Fruit fly (Drosophila melanogaster) whole organism, adult: Measurements from ENCODE around the gene RpS19b.

Source experiments
- CG11617 ChIP-seq: fragments of 200-800 bp; sonication (Bioruptor generic); optimal IDR thresholded peaks from 2 replicates; lab custom pipeline; 2017; ENCODE audit warnings: mild to moderate bottlenecking, missing biosample characterization, missing genetic modification reagents, missing genetic modification characterization
- CG12768 ChIP-seq: fragments of 200-800 bp; sonication (Bioruptor generic); optimal IDR thresholded peaks from 2 replicates; lab custom pipeline; 2017; ENCODE audit warnings: missing biosample characterization, missing genetic modification characterization, mild to moderate bottlenecking, moderate library complexity, missing genetic modification reagents
- CG14711 ChIP-seq: fragments of 200-800 bp; sonication (Bioruptor generic); optimal IDR thresholded peaks from 2 replicates; lab custom pipeline; 2018; ENCODE audit warnings: missing biosample characterization, mild to moderate bottlenecking, missing genetic modification characterization, moderate library complexity
- CG1620 ChIP-seq: fragments of 200-800 bp; sonication (Bioruptor generic); optimal IDR thresholded peaks from 2 replicates; lab custom pipeline; 2016; ENCODE audit warnings: missing biosample characterization, missing genetic modification characterization
- CG33017 ChIP-seq: fragments of 200-800 bp; sonication (Bioruptor generic); optimal IDR thresholded peaks from 2 replicates; lab custom pipeline; 2018; ENCODE audit warnings: missing biosample characterization, mild to moderate bottlenecking, missing genetic modification characterization, moderate library complexity
- CG5204 ChIP-seq: fragments of 200-800 bp; sonication (Bioruptor generic); optimal IDR thresholded peaks from 2 replicates; lab custom pipeline; 2016; ENCODE audit warnings: missing biosample characterization, missing genetic modification characterization
- CG7045 ChIP-seq: fragments of 200-800 bp; sonication (Bioruptor generic); optimal IDR thresholded peaks from 2 replicates; lab custom pipeline; 2017; ENCODE audit warnings: missing biosample characterization, mild to moderate bottlenecking, missing genetic modification characterization
- CG7101 ChIP-seq: fragments of 200-800 bp; sonication (Bioruptor generic); optimal IDR thresholded peaks from 2 replicates; lab custom pipeline; 2018; ENCODE audit warnings: missing biosample characterization, mild to moderate bottlenecking, missing genetic modification characterization, moderate library complexity
- Clk ChIP-seq: fragments of 200-800 bp; sonication (Bioruptor generic); optimal IDR thresholded peaks from 2 replicates; lab custom pipeline; 2017; ENCODE audit warnings: missing biosample characterization, missing genetic modification characterization
- Crg-1 ChIP-seq: fragments of 200-800 bp; sonication (Bioruptor generic); optimal IDR thresholded peaks from 2 replicates; lab custom pipeline; 2016; ENCODE audit warnings: missing biosample characterization, missing genetic modification characterization
- Hr96 ChIP-seq: fragments of 200-800 bp; sonication (Bioruptor generic); optimal IDR thresholded peaks from 2 replicates; lab custom pipeline; 2016; ENCODE audit warnings: missing biosample characterization, missing genetic modification characterization
- Mnt ChIP-seq: fragments of 200-800 bp; sonication (Bioruptor generic); optimal IDR thresholded peaks from 2 replicates; lab custom pipeline; 2016; ENCODE audit warnings: missing biosample characterization, mild to moderate bottlenecking, missing genetic modification characterization
- bab1 ChIP-seq: fragments of 200-800 bp; sonication (Bioruptor generic); optimal IDR thresholded peaks from 3 replicates; lab custom pipeline; 2019; ENCODE audit warnings: missing biosample characterization, mild to moderate bottlenecking, missing genetic modification characterization, moderate library complexity
- cic ChIP-seq: fragments of 200-800 bp; sonication (Bioruptor generic); optimal IDR thresholded peaks from 2 replicates; lab custom pipeline; 2017; ENCODE audit warnings: missing biosample characterization, mild to moderate bottlenecking, missing genetic modification characterization, moderate library complexity
- cnc ChIP-seq, 2 experiments: fragments of >200 bp; optimal IDR thresholded peaks; 2 replicates each; lab custom pipeline; 2017
- kay ChIP-seq: fragments of 200-800 bp; sonication (Bioruptor generic); peaks from one replicate; lab custom pipeline; 2016; ENCODE audit warnings: missing biosample characterization, missing genetic modification characterization, borderline replicate concordance
- ovo ChIP-seq: fragments of 200-800 bp; sonication (Bioruptor generic); optimal IDR thresholded peaks from 2 replicates; lab custom pipeline; 2016; ENCODE audit warnings: missing biosample characterization, missing genetic modification characterization
- pad ChIP-seq: fragments of 200-800 bp; sonication (Bioruptor generic); optimal IDR thresholded peaks from 3 replicates; lab custom pipeline; 2017; ENCODE audit warnings: missing biosample characterization, missing genetic modification characterization, mild to moderate bottlenecking, moderate library complexity, missing genetic modification reagents
- tj ChIP-seq: fragments of 200-800 bp; sonication (Bioruptor generic); optimal IDR thresholded peaks from 3 replicates; lab custom pipeline; 2017; ENCODE audit warnings: missing biosample characterization, mild to moderate bottlenecking, missing genetic modification characterization, moderate library complexity
- toe ChIP-seq: fragments of 200-800 bp; sonication (Bioruptor generic); optimal IDR thresholded peaks from 2 replicates; lab custom pipeline; 2016; ENCODE audit warnings: missing biosample characterization, missing genetic modification characterization

Gene RpS19b

dm6 chr3R:23889922-23890321, 43.4 kb downstream of the RpS19b start, which contains the start of gene Pli:
TSS of gene Pli (minus strand) at chr3R:23890052.
- TF ChIP-seq kay (GFP tag; lab: Kevin White, UChicago) (no peak), Hr96 (GFP tag; lab: Kevin White, UChicago) (no peak), Crg-1 (no peak), CG33017 (tag; lab: Kevin White, UChicago) (no peak), CG1620 (peak; percentile 8), pad (peak; percentile 4), bab1 (GFP tag; lab: Kevin White, UChicago) (peak; percentile 55), CG11617 (GFP tag; lab: Kevin White, UChicago) (peak; percentile 5), tj (GFP tag; lab: Kevin White, UChicago) (peak; percentile 50), CG7101 (tag; lab: Kevin White, UChicago) (peak; percentile 57), cic (GFP tag; lab: Kevin White, UChicago) (no peak), Clk (GFP tag; lab: Kevin White, UChicago) (no peak), toe (no peak), CG14711 (tag; lab: Kevin White, UChicago) (peak; percentile 20), Mnt (GFP tag; lab: Kevin White, UChicago) (peak; percentile 35), CG12768 (GFP tag; lab: Kevin White, UChicago) (no peak), CG7045 (GFP tag; lab: Kevin White, UChicago) (no peak), cnc (optimal IDR thresholded peaks at IDR 0.05; lab: Kevin White, UChicago) (no peak), CG5204 (GFP tag; lab: Kevin White, UChicago) (no peak), ovo (GFP tag; lab: Kevin White, UChicago) (no peak)

- TF ChIP-seq pad = peak; percentile 20
- no peak for TF ChIP-seq CG12768 (GFP tag; lab: Kevin White, UChicago)
- TF ChIP-seq kay (GFP tag; lab: Kevin White, UChicago) = peak; percentile 10
- peak; percentile 45 for TF ChIP-seq CG14711 (tag; lab: Kevin White, UChicago)
- TF ChIP-seq Crg-1 = no peak
- peak; percentile 22 for TF ChIP-seq CG7045 (GFP tag; lab: Kevin White, UChicago)
- TF ChIP-seq ovo (GFP tag; lab: Kevin White, UChicago) = no peak
- no peak for TF ChIP-seq CG5204 (GFP tag; lab: Kevin White, UChicago)
- peak; percentile 0 for TF ChIP-seq Mnt (GFP tag; lab: Kevin White, UChicago)
- TF ChIP-seq toe = no peak
- no peak for TF ChIP-seq cic (GFP tag; lab: Kevin White, UChicago)
- TF ChIP-seq Hr96 (GFP tag; lab: Kevin White, UChicago) = no peak
- peak; percentile 57 for TF ChIP-seq CG7101 (tag; lab: Kevin White, UChicago)
- TF ChIP-seq CG1620 = no peak
- TF ChIP-seq CG33017 (tag; lab: Kevin White, UChicago) = peak; percentile 47
- TF ChIP-seq tj (GFP tag; lab: Kevin White, UChicago) = no peak
- peak; percentile 64 for TF ChIP-seq bab1 (GFP tag; lab: Kevin White, UChicago)
Measured at dm6 chr3R:23888273-23889220, 44.8 kb downstream of the RpS19b start.

- TF ChIP-seq CG33017 (tag; lab: Kevin White, UChicago) (no peak), toe (no peak), Mnt (GFP tag; lab: Kevin White, UChicago) (no peak), Hr96 (GFP tag; lab: Kevin White, UChicago) (no peak), CG14711 (tag; lab: Kevin White, UChicago) (no peak), bab1 (GFP tag; lab: Kevin White, UChicago) (no peak), CG11617 (GFP tag; lab: Kevin White, UChicago) (no peak)
Measured at dm6 chr3R:23887572-23887971, 45.8 kb downstream of the RpS19b start.

dm6 chr3R:23887096-23887421, 46.3 kb downstream of the RpS19b start:
- TF ChIP-seq CG1620 (peak; percentile 47), bab1 (GFP tag; lab: Kevin White, UChicago) (peak; percentile 97), ovo (GFP tag; lab: Kevin White, UChicago) (no peak), CG33017 (tag; lab: Kevin White, UChicago) (peak; percentile 74), Crg-1 (peak; percentile 60), CG14711 (tag; lab: Kevin White, UChicago) (peak; percentile 90), CG7045 (GFP tag; lab: Kevin White, UChicago) (peak; percentile 64), Mnt (GFP tag; lab: Kevin White, UChicago) (no peak), cnc (optimal IDR thresholded peaks at IDR 0.05; lab: Kevin White, UChicago) (no peak), toe (no peak), CG5204 (GFP tag; lab: Kevin White, UChicago) (no peak), Hr96 (GFP tag; lab: Kevin White, UChicago) (no peak), pad (peak; percentile 51), CG7101 (tag; lab: Kevin White, UChicago) (peak; percentile 88), cic (GFP tag; lab: Kevin White, UChicago) (no peak), CG11617 (GFP tag; lab: Kevin White, UChicago) (peak; percentile 56), tj (GFP tag; lab: Kevin White, UChicago) (peak; percentile 88), Clk (GFP tag; lab: Kevin White, UChicago) (no peak), CG12768 (GFP tag; lab: Kevin White, UChicago) (peak; percentile 44), kay (GFP tag; lab: Kevin White, UChicago) (peak; percentile 66)
